Fruit fly (Drosophila melanogaster): Measurements from ENCODE around the gene CG11694.

Gene CG11694

DNA sequence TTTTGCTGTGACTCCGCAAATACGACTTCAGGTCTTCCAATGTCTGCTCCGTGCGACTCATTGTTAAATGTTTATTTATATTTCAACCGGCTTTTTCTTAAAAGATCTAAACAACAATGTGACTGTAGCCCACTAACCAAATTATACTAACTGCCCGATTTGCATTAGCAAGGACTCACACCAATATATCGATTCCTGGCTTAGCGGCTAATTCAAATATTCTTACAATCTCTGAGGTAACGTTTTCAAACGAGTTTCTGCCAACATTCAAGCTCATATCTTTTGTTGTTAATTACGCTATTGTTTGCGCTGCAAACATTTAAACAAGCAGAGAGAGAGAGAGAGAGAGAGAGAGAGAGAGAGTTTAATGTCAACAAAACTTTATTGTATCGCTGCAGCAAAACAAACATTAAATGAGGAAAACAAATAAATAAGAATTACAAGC, 3.4 kb downstream of the CG11694 start, which contains the start of gene tex (continued):
- no peak for TF ChIP-seq CG7556 (GFP tag; optimal IDR thresholded peaks at IDR 0.05)
- no peak for TF ChIP-seq CG14860 (GFP tag; IDR thresholded peaks at IDR 0.05; ENCODE audit: partially characterized antibody)
- no peak for TF ChIP-seq tna (GFP tag; IDR thresholded peaks at IDR 0.05; ENCODE audit: partially characterized antibody)
- peak; percentile 22 for TF ChIP-seq Six4 (GFP tag; optimal IDR thresholded peaks at IDR 0.05)
- TF ChIP-seq CG30020 (tag; optimal IDR thresholded peaks at IDR 0.05) = no peak
- TF ChIP-seq bowl (GFP tag; IDR thresholded peaks at IDR 0.05) = no peak
- TF ChIP-seq CG12155 (GFP tag; optimal IDR thresholded peaks at IDR 0.05) = no peak
- no peak for TF ChIP-seq CG9932 (GFP tag; IDR thresholded peaks at IDR 0.05)
- TF ChIP-seq CG2202 (tag; optimal IDR thresholded peaks at IDR 0.05) = peak; percentile 63
- no peak for TF ChIP-seq Chrac-16 (GFP tag; optimal IDR thresholded peaks at IDR 0.05)
- no peak for TF ChIP-seq crp (GFP tag; optimal IDR thresholded peaks at IDR 0.05)
- TF ChIP-seq CG10267 (tag; optimal IDR thresholded peaks at IDR 0.05) = peak; percentile 47
- TF ChIP-seq CG3847 (GFP tag; IDR thresholded peaks at IDR 0.05) = no peak
- TF ChIP-seq lmd (GFP tag; IDR thresholded peaks at IDR 0.05) = no peak
- TF ChIP-seq CG10462 (GFP tag; optimal IDR thresholded peaks at IDR 0.05) = no peak
- no peak for TF ChIP-seq Optix (GFP tag; IDR thresholded peaks at IDR 0.05)
- peak; percentile 8 for TF ChIP-seq kay (GFP tag; optimal IDR thresholded peaks at IDR 0.05)
- TF ChIP-seq CG7786 (GFP tag; optimal IDR thresholded peaks at IDR 0.05) = no peak
- TF ChIP-seq CG11085 (GFP tag; IDR thresholded peaks at IDR 0.05) = no peak
- TF ChIP-seq Fer3 (tag; optimal IDR thresholded peaks at IDR 0.05) = peak; percentile 18
- peak; percentile 81 for TF ChIP-seq fd64A (GFP tag; optimal IDR thresholded peaks at IDR 0.05)
- TF ChIP-seq klu (GFP tag; IDR thresholded peaks at IDR 0.05) = no peak
- TF ChIP-seq Myb (GFP tag; optimal IDR thresholded peaks at IDR 0.05) = peak; percentile 59
- TF ChIP-seq ara (GFP tag; IDR thresholded peaks at IDR 0.05) = peak; percentile 61
- TF ChIP-seq bbx (GFP tag; IDR thresholded peaks at IDR 0.05; ENCODE audit: partially characterized antibody) = no peak
- TF ChIP-seq CG11398 (GFP tag; optimal IDR thresholded peaks at IDR 0.05) = no peak
- TF ChIP-seq twi (tag; optimal IDR thresholded peaks at IDR 0.05) = no peak
- TF ChIP-seq Mes4 (GFP tag; optimal IDR thresholded peaks at IDR 0.05) = peak; percentile 35
- peak; percentile 78 for TF ChIP-seq CG7987 (GFP tag; optimal IDR thresholded peaks at IDR 0.05)
- peak; percentile 10 for TF ChIP-seq CG5245 (GFP tag; optimal IDR thresholded peaks at IDR 0.05)
- peak; percentile 29 for TF ChIP-seq dmrt11E (tag; optimal IDR thresholded peaks at IDR 0.05)
- TF ChIP-seq Bteb2 (GFP tag; optimal IDR thresholded peaks at IDR 0.05) = no peak
- TF ChIP-seq Lhr (GFP tag; optimal IDR thresholded peaks at IDR 0.05) = peak; percentile 55
- peak; percentile 12 for TF ChIP-seq pnt (GFP tag; optimal IDR thresholded peaks at IDR 0.05)
- TF ChIP-seq CG11504 (tag; optimal IDR thresholded peaks at IDR 0.05) = no peak
- TF ChIP-seq CG7372 (GFP tag; IDR thresholded peaks at IDR 0.05) = no peak
- TF ChIP-seq bsh (GFP tag; optimal IDR thresholded peaks at IDR 0.05) = peak in 1 of 2 experiments; percentile 62
- TF ChIP-seq Hr78 (GFP tag; optimal IDR thresholded peaks at IDR 0.05) = peak in 1 of 2 experiments; percentile 1
- no peak for TF ChIP-seq dan (GFP tag; IDR thresholded peaks at IDR 0.05)
- no peak for TF ChIP-seq zfh1 (GFP tag; IDR thresholded peaks at IDR 0.05)
- peak; percentile 98 for TF ChIP-seq E2f2 (GFP tag; IDR thresholded peaks at IDR 0.05)
- TF ChIP-seq Gug (GFP tag; IDR thresholded peaks at IDR 0.05) = no peak
- peak; percentile 82 for TF ChIP-seq CG2875 (GFP tag; optimal IDR thresholded peaks at IDR 0.05)
- TF ChIP-seq amos (GFP tag; IDR thresholded peaks at IDR 0.05; ENCODE audit: partially characterized antibody) = peak; percentile 51
- no peak for TF ChIP-seq aop (GFP tag; IDR thresholded peaks at IDR 0.05)
- TF ChIP-seq Sry-δ (GFP tag; optimal IDR thresholded peaks at IDR 0.05) = peak; percentile 66
- no peak for TF ChIP-seq CG12659 (GFP tag; optimal IDR thresholded peaks at IDR 0.05)
- TF ChIP-seq CG30403 (GFP tag; optimal IDR thresholded peaks at IDR 0.05) = no peak
- TF ChIP-seq CG8290 (GFP tag; optimal IDR thresholded peaks at IDR 0.05) = peak; percentile 52
- TF ChIP-seq CG8290 (tag; optimal IDR thresholded peaks at IDR 0.05) = no peak
- TF ChIP-seq ssp (GFP tag; IDR thresholded peaks at IDR 0.05) = no peak
- TF ChIP-seq YL-1 (GFP tag; optimal IDR thresholded peaks at IDR 0.05) = peak; percentile 23

Measured in whole organism, embryonic.